Fruit fly (Drosophila melanogaster) S2 (cell line): ENCODE measurements around the gene CG32679.

Source experiments
- CG8478 ChIP-seq: fragments of >200 bp; optimal IDR thresholded peaks from 2 replicates; lab custom pipeline; 2018
- CTCF ChIP-seq, 2 experiments: fragments of >200 bp; optimal IDR thresholded peaks; 2 replicates each; lab custom pipeline; 2018

DNA sequence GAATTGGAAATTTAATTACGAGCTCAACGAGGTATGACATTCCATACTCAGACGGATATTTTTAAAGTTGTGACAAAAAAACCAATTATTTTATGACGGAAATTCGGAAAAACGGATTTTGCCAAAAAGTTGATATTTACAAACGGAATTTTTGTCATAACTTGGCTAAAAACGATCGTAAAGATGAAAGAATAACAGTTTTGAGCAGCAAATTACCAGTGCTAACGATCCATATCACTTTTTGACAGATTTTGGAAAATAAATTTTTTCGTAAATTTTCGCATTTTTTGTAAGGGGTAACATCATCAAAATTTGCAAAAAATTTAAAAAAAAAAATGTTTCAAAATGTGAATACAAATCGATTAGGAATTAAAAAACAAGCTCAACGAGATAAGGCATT is 26.8 kb downstream of the CG32679 start:
- TF ChIP-seq CTCF (optimal IDR thresholded peaks at IDR 0.05; lab: Kevin White, UChicago), result no peak
- no peak for TF ChIP-seq CG8478 (lab: Kevin White, UChicago)
